Worm (Caenorhabditis elegans) whole organism, mixed stage, embryonic: ENCODE data around the gene F43E2.11.

ENCODE experiments used
- nhr-2 ChIP-seq: fragments of 150-350 bp; optimal IDR thresholded peaks from 2 replicates; lab custom pipeline; 2014; ENCODE audit warnings: missing biosample characterization, missing genetic modification characterization
- nhr-76 ChIP-seq: sonication (generic microtip); optimal IDR thresholded peaks from 2 replicates; lab custom pipeline; 2017; ENCODE audit warnings: missing biosample characterization, missing genetic modification characterization
- snpc-4 ChIP-seq: fragments of 150-350 bp; optimal IDR thresholded peaks from 2 replicates; lab custom pipeline; 2014; ENCODE audit warnings: missing biosample characterization, missing genetic modification characterization
- unc-39 ChIP-seq: fragments of 150-350 bp; optimal IDR thresholded peaks from 2 replicates; lab custom pipeline; 2014; ENCODE audit warnings: missing biosample characterization, missing genetic modification characterization
- ztf-11 ChIP-seq: fragments of 150-350 bp; optimal IDR thresholded peaks from 2 replicates; lab custom pipeline; 2014; ENCODE audit warnings: missing biosample characterization, missing genetic modification characterization

ce11 chrII:7319471-7319870 is 50.6 kb downstream of the F43E2.11 start:
- TF ChIP-seq nhr-76 (no peak), unc-39 (tag; lab: Kevin White, UChicago) (no peak), ztf-11 (no peak), snpc-4 (tag; lab: Kevin White, UChicago) (no peak), nhr-2 (tag; lab: Kevin White, UChicago) (no peak)
